Fruit fly (Drosophila melanogaster): ENCODE measurements around the gene CG15864.

CG15864 gene

dm6 chr3R:8210837-8211488, 37.3 kb upstream of the CG15864 start (continued):
- TF ChIP-seq CG4730 (GFP tag; IDR thresholded peaks at IDR 0.05) (no peak), CG6813 (GFP tag; optimal IDR thresholded peaks at IDR 0.05) (no peak), CHES-1-like (GFP tag; optimal IDR thresholded peaks at IDR 0.05) (no peak), onecut (GFP tag; IDR thresholded peaks at IDR 0.05) (0 out of 2 replicates have a peak, but pooled peaks have one; percentile 22), sob (GFP tag; IDR thresholded peaks at IDR 0.05) (no peak), chinmo (GFP tag; IDR thresholded peaks at IDR 0.05; ENCODE audit: partially characterized antibody) (no peak), en (GFP tag; optimal IDR thresholded peaks at IDR 0.05) (no peak), E2f1 (GFP tag; IDR thresholded peaks at IDR 0.05) (no peak), unpg (GFP tag; optimal IDR thresholded peaks at IDR 0.05) (no peak), CG6791 (GFP tag; IDR thresholded peaks at IDR 0.05; ENCODE audit: partially characterized antibody) (no peak), Hr78 (GFP tag; optimal IDR thresholded peaks at IDR 0.05) (no peak), grn (GFP tag; optimal IDR thresholded peaks at IDR 0.05) (peak; percentile 98), NC2α (GFP tag; optimal IDR thresholded peaks at IDR 0.05) (no peak), so (GFP tag; IDR thresholded peaks at IDR 0.05) (no peak), dmrt11E (tag; optimal IDR thresholded peaks at IDR 0.05) (no peak), CG6272 (GFP tag; IDR thresholded peaks at IDR 0.05) (no peak), CG34376 (GFP tag; optimal IDR thresholded peaks at IDR 0.05) (no peak), slp2 (GFP tag; optimal IDR thresholded peaks at IDR 0.05) (no peak), CG30431 (GFP tag; optimal IDR thresholded peaks at IDR 0.05) (no peak), Awh (GFP tag; IDR thresholded peaks at IDR 0.05) (0 out of 2 replicates have a peak, but pooled peaks have one; percentile 40), CG2120 (GFP tag; optimal IDR thresholded peaks at IDR 0.05) (no peak), MESR4 (GFP tag; optimal IDR thresholded peaks at IDR 0.05) (no peak), Bteb2 (GFP tag; optimal IDR thresholded peaks at IDR 0.05) (no peak), sens (GFP tag) (peak; percentile 12), CG32767 (GFP tag; IDR thresholded peaks at IDR 0.05) (no peak), abd-A (tag; optimal IDR thresholded peaks at IDR 0.05) (peak; percentile 29), Jarid2 (GFP tag; optimal IDR thresholded peaks at IDR 0.05) (no peak), kni (GFP tag; optimal IDR thresholded peaks at IDR 0.05) (peak; percentile 57), CG6175 (GFP tag; IDR thresholded peaks at IDR 0.05) (no peak), CG14014 (GFP tag; IDR thresholded peaks at IDR 0.05) (no peak), Stat92E (GFP tag; optimal IDR thresholded peaks at IDR 0.05) (peak in 1 of 3 experiments; percentile 70), CG12744 (GFP tag; optimal IDR thresholded peaks at IDR 0.05) (no peak), emc (GFP tag; optimal IDR thresholded peaks at IDR 0.05) (no peak), Sox102F (GFP tag; optimal IDR thresholded peaks at IDR 0.05) (no peak)

DNA sequence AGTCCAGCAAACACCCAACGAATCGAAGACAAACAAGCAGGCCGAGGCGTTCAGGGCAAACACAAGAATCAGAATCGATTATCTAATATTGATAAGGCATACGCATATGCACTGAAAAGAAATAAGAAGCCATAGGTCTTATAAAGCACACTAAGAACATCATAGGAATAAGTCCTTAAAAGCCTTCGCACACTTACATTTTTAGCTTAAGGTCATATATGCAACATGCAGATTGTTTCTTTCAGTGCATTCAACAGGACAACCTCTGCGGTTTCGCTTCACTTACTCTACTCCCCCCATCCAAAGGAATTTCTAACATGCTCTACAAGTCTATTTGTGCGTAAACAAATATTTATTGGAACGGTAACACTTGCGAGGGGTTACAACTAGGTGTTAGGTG, 35.6 kb upstream of the CG15864 start:
- TF ChIP-seq CG31224 (GFP tag; IDR thresholded peaks at IDR 0.05): no peak
- TF ChIP-seq corto (GFP tag; optimal IDR thresholded peaks at IDR 0.05): no peak
- peak in 1 of 2 experiments; percentile 84 for TF ChIP-seq bsh (GFP tag; optimal IDR thresholded peaks at IDR 0.05)
- peak; percentile 28 for TF ChIP-seq NK7.1 (GFP tag; optimal IDR thresholded peaks at IDR 0.05)
- no peak for TF ChIP-seq CG32772 (GFP tag; IDR thresholded peaks at IDR 0.05)
- peak; percentile 43 for TF ChIP-seq Asciz (GFP tag; optimal IDR thresholded peaks at IDR 0.05)
- TF ChIP-seq CG5180 (GFP tag; optimal IDR thresholded peaks at IDR 0.05): peak; percentile 42
- no peak for TF ChIP-seq mirr (GFP tag; optimal IDR thresholded peaks at IDR 0.05)
- no peak for TF ChIP-seq pb (GFP tag; optimal IDR thresholded peaks at IDR 0.05)
- no peak for TF ChIP-seq crp (GFP tag; optimal IDR thresholded peaks at IDR 0.05)
- TF ChIP-seq jigr1 (GFP tag; IDR thresholded peaks at IDR 0.05): 0 out of 3 replicates have a peak, but pooled peaks have one; percentile 33
- peak; percentile 58 to 75 for TF ChIP-seq Pdp1 (GFP tag; optimal IDR thresholded peaks at IDR 0.05)
- peak; percentile 54; the same call in 1 of the 2 replicates for TF ChIP-seq CG14667 (GFP tag; IDR thresholded peaks at IDR 0.05)
- TF ChIP-seq luna (GFP tag; optimal IDR thresholded peaks at IDR 0.05): no peak
- peak; percentile 17 for TF ChIP-seq Jarid2 (GFP tag; optimal IDR thresholded peaks at IDR 0.05)
- TF ChIP-seq usp (GFP tag; optimal IDR thresholded peaks at IDR 0.05): no peak
- no peak for TF ChIP-seq en (GFP tag; optimal IDR thresholded peaks at IDR 0.05)
- peak; percentile 96 for TF ChIP-seq sens (GFP tag)
- no peak for TF ChIP-seq Hr39 (optimal IDR thresholded peaks at IDR 0.05)
- peak; percentile 32 for TF ChIP-seq HHEX (GFP tag; optimal IDR thresholded peaks at IDR 0.05)
